Fruit fly (Drosophila melanogaster): ENCODE data around the gene CG14664.

Gene CG14664

dm6 chr3R:5211901-5212758 lies 11.8 kb upstream of the CG14664 start:
- no peak for TF ChIP-seq CG5204 (GFP tag; optimal IDR thresholded peaks at IDR 0.05)
- no peak for TF ChIP-seq cic (GFP tag; optimal IDR thresholded peaks at IDR 0.05)
- no peak for TF ChIP-seq bab1 (GFP tag; optimal IDR thresholded peaks at IDR 0.05)
- no peak for TF ChIP-seq toe (GFP tag; optimal IDR thresholded peaks at IDR 0.05)
- TF ChIP-seq CG7101 (tag; optimal IDR thresholded peaks at IDR 0.05): no peak
- TF ChIP-seq Hr96 (GFP tag; optimal IDR thresholded peaks at IDR 0.05): no peak
- no peak for TF ChIP-seq ovo (GFP tag; optimal IDR thresholded peaks at IDR 0.05)
- no peak for TF ChIP-seq CG14711 (tag; optimal IDR thresholded peaks at IDR 0.05)
- TF ChIP-seq CG33017 (tag; optimal IDR thresholded peaks at IDR 0.05): no peak
- TF ChIP-seq CG11617 (GFP tag; optimal IDR thresholded peaks at IDR 0.05): no peak

DNA sequence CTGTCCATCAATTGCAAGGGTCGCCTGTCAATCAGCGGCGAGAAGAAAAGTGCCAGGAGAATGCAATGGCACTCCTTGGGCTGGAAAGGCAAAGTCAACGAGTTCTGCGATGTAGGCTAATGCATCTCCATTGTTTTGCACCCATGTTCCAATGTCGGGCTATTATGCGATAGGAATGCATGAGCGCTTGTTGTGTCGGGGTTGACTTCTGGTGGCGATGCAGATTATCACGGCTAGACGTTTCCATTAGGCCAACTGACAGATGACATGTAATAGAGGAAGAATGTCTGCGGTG lies 11.2 kb upstream of the CG14664 start:
- TF ChIP-seq tj (GFP tag; optimal IDR thresholded peaks at IDR 0.05) (no peak), CG5204 (GFP tag; optimal IDR thresholded peaks at IDR 0.05) (no peak), CG33017 (tag; optimal IDR thresholded peaks at IDR 0.05) (no peak), Hr96 (GFP tag; optimal IDR thresholded peaks at IDR 0.05) (no peak), CG14711 (tag; optimal IDR thresholded peaks at IDR 0.05) (no peak), Clk (GFP tag; optimal IDR thresholded peaks at IDR 0.05) (no peak), cic (GFP tag; optimal IDR thresholded peaks at IDR 0.05) (no peak)

DNA sequence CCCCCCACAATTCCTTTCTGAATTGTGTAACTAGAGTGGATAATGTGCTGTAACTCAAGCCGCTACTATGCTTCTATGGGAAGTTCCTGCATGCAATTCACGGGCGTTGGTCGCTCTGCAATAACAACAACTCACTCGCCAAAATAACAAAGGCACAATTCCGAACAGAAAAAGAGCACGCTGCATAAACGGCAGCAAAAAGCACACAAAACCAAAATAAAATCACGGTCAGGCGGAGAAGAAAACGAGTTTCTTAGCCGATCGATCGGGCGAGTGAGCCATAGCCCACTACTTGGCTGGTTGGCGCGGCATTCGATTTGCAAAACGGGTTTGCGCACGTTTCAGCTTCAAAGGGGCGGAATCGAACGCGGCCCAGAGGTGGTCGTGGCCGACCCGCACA lies 10.6 kb upstream of the CG14664 start:
- TF ChIP-seq CG14711 (tag; optimal IDR thresholded peaks at IDR 0.05): no peak
- TF ChIP-seq Clk (GFP tag; optimal IDR thresholded peaks at IDR 0.05): no peak
- TF ChIP-seq Hr96 (GFP tag; optimal IDR thresholded peaks at IDR 0.05): no peak
- no peak for TF ChIP-seq CG5204 (GFP tag; optimal IDR thresholded peaks at IDR 0.05)
- no peak for TF ChIP-seq kay (GFP tag; ENCODE audit: borderline replicate concordance)
- peak; percentile 31 for TF ChIP-seq tj (GFP tag; optimal IDR thresholded peaks at IDR 0.05)
- no peak for TF ChIP-seq CG1620 (GFP tag; optimal IDR thresholded peaks at IDR 0.05)
- no peak for TF ChIP-seq CG12768 (GFP tag; optimal IDR thresholded peaks at IDR 0.05)
- no peak for TF ChIP-seq toe (GFP tag; optimal IDR thresholded peaks at IDR 0.05)

DNA sequence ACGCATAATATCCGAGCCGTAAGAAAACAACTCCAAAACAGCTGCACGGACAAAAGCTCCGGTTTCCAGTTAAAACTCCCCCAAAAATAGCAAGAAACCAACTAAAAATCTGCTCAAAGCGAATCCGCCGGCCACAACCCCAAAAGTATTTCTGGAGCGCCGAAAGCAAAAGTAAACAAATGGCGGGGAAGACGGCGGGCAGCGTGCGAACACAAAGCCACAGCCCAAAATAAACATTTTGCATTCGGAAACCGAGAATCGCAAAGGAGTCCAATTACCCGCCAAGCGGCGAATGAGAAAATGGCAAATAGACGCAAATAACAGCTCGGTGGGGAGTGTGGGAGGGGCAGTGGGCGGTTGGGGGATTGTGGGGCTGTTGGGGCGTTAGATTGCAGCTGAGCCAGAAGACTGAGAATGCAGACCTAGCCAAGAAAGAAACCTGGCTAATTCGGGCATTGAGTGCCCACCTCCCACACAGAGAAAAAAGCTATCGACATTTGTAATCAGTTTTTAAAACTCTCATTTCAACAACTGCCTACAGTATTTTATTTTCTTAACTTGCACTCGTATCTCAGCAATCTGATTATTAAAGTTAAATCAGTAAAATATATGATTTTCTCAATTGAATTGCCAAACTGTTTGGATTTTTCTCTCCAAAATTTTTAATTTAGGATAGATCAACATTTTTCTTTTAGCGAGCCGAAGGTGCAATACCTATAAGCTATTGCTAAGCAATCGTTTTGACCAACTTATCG lies 9.6 kb upstream of the CG14664 start:
- TF ChIP-seq tj (GFP tag; optimal IDR thresholded peaks at IDR 0.05): peak; percentile 90
- no peak for TF ChIP-seq CG12768 (GFP tag; optimal IDR thresholded peaks at IDR 0.05)
- TF ChIP-seq CG33017 (tag; optimal IDR thresholded peaks at IDR 0.05): no peak
- TF ChIP-seq toe (GFP tag; optimal IDR thresholded peaks at IDR 0.05): no peak
- no peak for TF ChIP-seq CG7045 (GFP tag; optimal IDR thresholded peaks at IDR 0.05)
- no peak for TF ChIP-seq cnc (optimal IDR thresholded peaks at IDR 0.05)
- no peak for TF ChIP-seq bab1 (GFP tag; optimal IDR thresholded peaks at IDR 0.05)

DNA sequence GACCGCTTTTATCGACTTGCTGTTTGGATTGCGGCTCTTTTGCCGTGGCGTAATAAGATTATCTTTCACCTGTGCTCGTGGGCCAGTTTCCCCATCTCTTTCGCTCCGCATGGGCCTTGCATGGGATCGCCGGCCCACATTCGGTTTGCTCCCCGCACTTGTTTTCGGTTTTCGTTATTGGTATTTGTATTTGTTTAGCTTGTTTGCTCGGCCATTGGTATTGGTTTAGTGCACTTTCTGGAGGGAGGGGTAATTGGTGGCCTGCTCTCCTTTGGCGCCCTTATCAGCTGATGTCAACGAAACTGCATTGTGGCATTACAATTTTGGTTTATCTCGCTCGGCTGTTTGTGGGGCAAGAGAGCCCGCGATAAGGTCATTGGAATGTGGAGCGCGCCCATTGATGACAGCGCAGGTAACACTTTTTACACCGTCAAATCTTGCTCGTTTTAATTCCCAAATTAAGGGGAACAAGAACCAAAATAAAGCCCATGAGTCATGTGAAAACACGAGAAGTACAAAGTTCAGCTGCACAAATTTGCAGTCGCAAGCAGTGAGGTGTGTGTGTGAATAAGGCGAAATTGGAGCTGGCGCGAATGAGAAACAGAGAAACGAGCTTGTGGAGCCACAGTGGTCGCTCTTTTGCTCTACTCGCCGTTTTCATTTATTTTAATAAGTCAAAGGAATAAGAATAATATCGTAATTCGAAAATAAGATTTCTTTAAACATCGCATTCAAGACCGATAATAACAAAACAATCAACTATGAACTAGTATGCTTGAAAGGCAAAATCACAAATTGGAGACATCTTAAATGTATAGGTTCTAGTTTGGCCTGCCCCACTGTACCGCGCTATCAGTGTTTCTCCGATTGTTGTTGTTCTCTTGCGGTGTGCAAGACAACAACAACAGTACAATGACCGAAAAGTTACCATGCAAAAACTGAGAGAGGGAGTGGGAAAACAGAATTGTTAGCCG lies 8.3 kb upstream of the CG14664 start:
- TF ChIP-seq CG12768 (GFP tag; optimal IDR thresholded peaks at IDR 0.05): peak; percentile 92
- TF ChIP-seq CG7045 (GFP tag; optimal IDR thresholded peaks at IDR 0.05): peak; percentile 90
- TF ChIP-seq CG11617 (GFP tag; optimal IDR thresholded peaks at IDR 0.05): peak; percentile 87
- peak; percentile 95 for TF ChIP-seq Mnt (GFP tag; optimal IDR thresholded peaks at IDR 0.05)
- peak; percentile 79 for TF ChIP-seq Hr96 (GFP tag; optimal IDR thresholded peaks at IDR 0.05)
- TF ChIP-seq Crg-1 (GFP tag; optimal IDR thresholded peaks at IDR 0.05): peak; percentile 96
- no peak for TF ChIP-seq kay (GFP tag; ENCODE audit: borderline replicate concordance)
- TF ChIP-seq CG7101 (tag; optimal IDR thresholded peaks at IDR 0.05): peak; percentile 88
- TF ChIP-seq CG14711 (tag; optimal IDR thresholded peaks at IDR 0.05): peak; percentile 77
- TF ChIP-seq CG33017 (tag; optimal IDR thresholded peaks at IDR 0.05): peak; percentile 76
- peak; percentile 94 for TF ChIP-seq bab1 (GFP tag; optimal IDR thresholded peaks at IDR 0.05)
- TF ChIP-seq toe (GFP tag; optimal IDR thresholded peaks at IDR 0.05): peak; percentile 76
- TF ChIP-seq cnc (optimal IDR thresholded peaks at IDR 0.05): no peak
- peak; percentile 94 for TF ChIP-seq tj (GFP tag; optimal IDR thresholded peaks at IDR 0.05)
- peak; percentile 90 for TF ChIP-seq Clk (GFP tag; optimal IDR thresholded peaks at IDR 0.05)
- TF ChIP-seq ovo (GFP tag; optimal IDR thresholded peaks at IDR 0.05): peak; percentile 96
- peak; percentile 92 for TF ChIP-seq cic (GFP tag; optimal IDR thresholded peaks at IDR 0.05)
- TF ChIP-seq CG1620 (GFP tag; optimal IDR thresholded peaks at IDR 0.05): peak; percentile 86
- TF ChIP-seq CG5204 (GFP tag; optimal IDR thresholded peaks at IDR 0.05): no peak
- peak; percentile 76 for TF ChIP-seq pad (GFP tag; optimal IDR thresholded peaks at IDR 0.05)

DNA sequence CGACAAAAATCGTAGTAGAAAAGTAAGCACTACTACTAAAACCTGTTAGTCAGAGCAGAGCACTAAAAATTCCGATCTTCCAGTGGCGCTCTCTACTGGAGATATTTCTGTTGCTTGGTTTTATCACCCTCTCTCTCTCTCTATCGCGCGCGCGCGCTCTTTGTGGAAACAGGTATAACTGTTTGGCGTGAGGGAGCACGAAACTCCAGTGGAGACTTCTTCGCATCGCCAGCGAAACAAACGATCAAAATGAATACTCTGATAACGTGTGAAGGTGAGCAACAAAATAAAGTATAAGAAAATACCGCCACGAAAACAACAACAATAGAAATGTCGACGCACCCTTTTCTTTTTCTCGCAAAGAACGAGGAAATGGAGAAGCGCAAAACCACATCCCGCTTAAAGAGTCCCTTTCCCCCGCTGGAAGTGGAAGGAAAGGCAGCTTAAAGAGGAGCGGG lies 7.6 kb upstream of the CG14664 start:
- TF ChIP-seq CG33017 (tag; optimal IDR thresholded peaks at IDR 0.05) (no peak), tj (GFP tag; optimal IDR thresholded peaks at IDR 0.05) (peak; percentile 59), pad (GFP tag; optimal IDR thresholded peaks at IDR 0.05) (peak; percentile 98)

Data from whole organism, adult.